Fruit fly (Drosophila melanogaster): ENCODE measurements around the gene Ranbp21.

Gene Ranbp21

dm6 chrX:19601644-19602043 lies 50.4 kb downstream of the Ranbp21 start, which contains the start of gene CG14220:
TSS of gene CG14220 (minus strand) at chrX:19601851.
- no peak for TF ChIP-seq CG7556 (GFP tag; optimal IDR thresholded peaks at IDR 0.05)
- TF ChIP-seq Atf6 (GFP tag; IDR thresholded peaks at IDR 0.05) = no peak
- peak; percentile 93 for TF ChIP-seq CG13287 (GFP tag; IDR thresholded peaks at IDR 0.05; ENCODE audit: partially characterized antibody)
- no peak for TF ChIP-seq HmgD (GFP tag; optimal IDR thresholded peaks at IDR 0.05)
- peak; percentile 39; the same call in 1 of the 3 replicates for TF ChIP-seq row (GFP tag; IDR thresholded peaks at IDR 0.05)
- no peak for TF ChIP-seq CrebB (tag; optimal IDR thresholded peaks at IDR 0.05)
- no peak for TF ChIP-seq al (GFP tag; IDR thresholded peaks at IDR 0.05)
- TF ChIP-seq CG15696 (tag; optimal IDR thresholded peaks at IDR 0.05) = no peak
- TF ChIP-seq BEAF-32 (GFP tag; optimal IDR thresholded peaks at IDR 0.05) = peak; percentile 90
- TF ChIP-seq Scr (GFP tag; IDR thresholded peaks at IDR 0.05; ENCODE audit: partially characterized antibody) = peak; percentile 89
- TF ChIP-seq CHES-1-like (GFP tag; optimal IDR thresholded peaks at IDR 0.05) = peak; percentile 10
- peak; percentile 91 for TF ChIP-seq zen2 (GFP tag; IDR thresholded peaks at IDR 0.05; ENCODE audit: partially characterized antibody)
- TF ChIP-seq Xrp1 (GFP tag; IDR thresholded peaks at IDR 0.05) = 0 out of 2 replicates have a peak, but pooled peaks have one; percentile 13
- TF ChIP-seq HLH3B (GFP tag; IDR thresholded peaks at IDR 0.05) = no peak
- no peak for TF ChIP-seq ATbp (GFP tag; optimal IDR thresholded peaks at IDR 0.05)
- TF ChIP-seq nmo (GFP tag; optimal IDR thresholded peaks at IDR 0.05) = peak; percentile 32
- TF ChIP-seq CG12104 (GFP tag; optimal IDR thresholded peaks at IDR 0.05) = no peak
- TF ChIP-seq CG18764 (GFP tag; optimal IDR thresholded peaks at IDR 0.05) = no peak
- TF ChIP-seq hbn (GFP tag; IDR thresholded peaks at IDR 0.05; ENCODE audit: partially characterized antibody) = peak; percentile 90
- TF ChIP-seq Dek (tag; optimal IDR thresholded peaks at IDR 0.05) = peak; percentile 13
- TF ChIP-seq CG2129 (GFP tag; IDR thresholded peaks at IDR 0.05; ENCODE audit: partially characterized antibody) = peak; percentile 63
- TF ChIP-seq gro (GFP tag; optimal IDR thresholded peaks at IDR 0.05) = peak; percentile 11
- TF ChIP-seq CG18619 (GFP tag; optimal IDR thresholded peaks at IDR 0.05) = no peak
- no peak for TF ChIP-seq Dad (GFP tag; optimal IDR thresholded peaks at IDR 0.05)
- peak; percentile 10 for TF ChIP-seq CG11504 (tag; optimal IDR thresholded peaks at IDR 0.05)
- no peak for TF ChIP-seq MTF-1 (GFP tag; optimal IDR thresholded peaks at IDR 0.05; ENCODE audit: borderline replicate concordance)
- no peak for TF ChIP-seq NC2α (GFP tag; optimal IDR thresholded peaks at IDR 0.05)
- TF ChIP-seq sima (GFP tag; optimal IDR thresholded peaks at IDR 0.05) = no peak
- no peak for TF ChIP-seq Hr39 (optimal IDR thresholded peaks at IDR 0.05)
- peak; percentile 7 for TF ChIP-seq CG2120 (GFP tag; optimal IDR thresholded peaks at IDR 0.05)
- TF ChIP-seq Dip2 (GFP tag; IDR thresholded peaks at IDR 0.05) = no peak
- TF ChIP-seq Stat92E (GFP tag; optimal IDR thresholded peaks at IDR 0.05) = peak in 1 of 3 experiments; percentile 46
- no peak for TF ChIP-seq rib (GFP tag; IDR thresholded peaks at IDR 0.05)
- TF ChIP-seq CG6272 (GFP tag; IDR thresholded peaks at IDR 0.05) = no peak
- no peak for TF ChIP-seq ab (GFP tag; optimal IDR thresholded peaks at IDR 0.05)
- peak; percentile 87 for TF ChIP-seq trem (tag; optimal IDR thresholded peaks at IDR 0.05)
- TF ChIP-seq E2f1 (GFP tag; IDR thresholded peaks at IDR 0.05) = no peak
- TF ChIP-seq Rfx (GFP tag; IDR thresholded peaks at IDR 0.05) = peak; percentile 7; the same call in 1 of the 2 replicates
- no peak for TF ChIP-seq cas (GFP tag; IDR thresholded peaks at IDR 0.05)
- no peak for TF ChIP-seq CG14441 (GFP tag; IDR thresholded peaks at IDR 0.05)
- TF ChIP-seq CG9437 (GFP tag; optimal IDR thresholded peaks at IDR 0.05) = no peak
- TF ChIP-seq Nf-YB (GFP tag; optimal IDR thresholded peaks at IDR 0.05) = no peak
- TF ChIP-seq Sin3A (optimal IDR thresholded peaks at IDR 0.05) = peak; percentile 17
- TF ChIP-seq CG7372 (GFP tag; IDR thresholded peaks at IDR 0.05) = no peak
- peak; percentile 72 for TF ChIP-seq MBD-R2 (GFP tag; IDR thresholded peaks at IDR 0.05)
- no peak for TF ChIP-seq cato (GFP tag; optimal IDR thresholded peaks at IDR 0.05; ENCODE audit: borderline replicate concordance)
- peak; percentile 48 for TF ChIP-seq Fer1 (GFP tag; optimal IDR thresholded peaks at IDR 0.05)
- 0 out of 2 replicates have a peak, but pooled peaks have one; percentile 5 for TF ChIP-seq sob (GFP tag; IDR thresholded peaks at IDR 0.05)
- TF ChIP-seq nerfin-2 (GFP tag; IDR thresholded peaks at IDR 0.05; ENCODE audit: partially characterized antibody) = peak; percentile 94
- no peak for TF ChIP-seq CG10366 (GFP tag; IDR thresholded peaks at IDR 0.05)
- no peak for TF ChIP-seq ssp (GFP tag; IDR thresholded peaks at IDR 0.05)
- no peak for TF ChIP-seq aop (GFP tag; IDR thresholded peaks at IDR 0.05)

Data from whole organism, embryonic.